Worm (Caenorhabditis elegans): ENCODE data around the gene C27A7.8.
A peak's percentile ranks its signal among the peaks of the same experiment; 100 is the strongest.

The C27A7.8 gene

ce11 chrV:12188830-12189229, 35.9 kb downstream of the C27A7.8 start:
- TF ChIP-seq nfyb-1 (GFP tag; IDR thresholded peaks at IDR 0.05), result no peak
- TF ChIP-seq mes-4 (tag; optimal IDR thresholded peaks at IDR 0.05), result no peak
- TF ChIP-seq ceh-100 (GFP tag; IDR thresholded peaks at IDR 0.05), result no peak
- TF ChIP-seq ccch-3 (GFP tag; optimal IDR thresholded peaks at IDR 0.05), result no peak
- TF ChIP-seq C17E4.6 (GFP tag; IDR thresholded peaks at IDR 0.05), result no peak
- TF ChIP-seq athp-1 (tag; optimal IDR thresholded peaks at IDR 0.05), result no peak
- no peak for TF ChIP-seq lsy-27 (tag; optimal IDR thresholded peaks at IDR 0.05; ENCODE audit: borderline replicate concordance, insufficient read depth)
- no peak for TF ChIP-seq F49E8.2 (tag; optimal IDR thresholded peaks at IDR 0.05; ENCODE audit: insufficient read depth)
- TF ChIP-seq lag-1 (GFP tag; IDR thresholded peaks at IDR 0.05), result no peak

DNA sequence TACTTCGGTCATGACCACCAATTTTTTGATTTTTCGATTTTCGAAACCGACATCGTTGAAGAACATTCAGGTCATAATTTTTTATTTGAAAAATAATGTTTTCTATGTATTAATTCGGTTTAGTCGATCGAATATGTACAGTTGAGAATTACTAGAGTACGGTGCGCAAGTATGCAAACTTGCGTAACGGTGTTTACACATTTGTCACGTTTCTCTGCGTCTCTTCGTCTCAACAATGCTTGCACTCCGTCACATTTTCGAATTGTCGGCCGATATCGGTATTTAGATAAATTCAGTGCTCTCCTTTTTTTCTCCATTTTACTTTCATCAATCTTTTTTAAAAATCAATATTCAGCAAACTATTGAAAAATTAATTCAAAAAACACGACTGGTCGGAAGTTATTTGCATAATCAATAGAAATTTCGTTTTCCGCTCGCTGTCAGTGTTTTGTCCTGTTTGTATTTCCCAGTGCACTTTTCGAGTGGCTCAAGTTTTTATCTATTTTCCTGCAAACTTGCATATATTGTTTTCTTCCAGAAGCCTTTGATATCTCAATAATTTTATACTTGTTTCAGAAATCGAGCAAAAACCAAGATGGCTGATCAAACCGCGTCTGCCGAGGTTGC, 38.1 kb downstream of the C27A7.8 start, which contains the start of gene dpy-30:
TSS of gene dpy-30 (plus strand) at position 577 of the 627 bp plus-strand sequence.
- TF ChIP-seq ama-1 (optimal IDR thresholded peaks at IDR 0.05) (no peak), ama-1 (GFP tag; optimal IDR thresholded peaks at IDR 0.05) (no peak), attf-3 (GFP tag; conservative IDR thresholded peaks at IDR 0.05) (peak; percentile 67), F33H1.4 (GFP tag; IDR thresholded peaks at IDR 0.05) (no peak), madf-8 (GFP tag; conservative IDR thresholded peaks at IDR 0.05) (no peak), F57A8.1 (GFP tag; optimal IDR thresholded peaks at IDR 0.05) (no peak), efl-1 (GFP tag; optimal IDR thresholded peaks at IDR 0.05) (peak; percentile 12), F49E8.2 (tag; optimal IDR thresholded peaks at IDR 0.05; ENCODE audit: insufficient read depth) (peak; percentile 60), bed-1 (GFP tag; IDR thresholded peaks at IDR 0.05) (no peak), hlh-26 (GFP tag; conservative IDR thresholded peaks at IDR 0.05) (no peak), athp-1 (tag; optimal IDR thresholded peaks at IDR 0.05) (no peak), D2030.7 (GFP tag; IDR thresholded peaks at IDR 0.05) (peak; percentile 31; the same call in 1 of the 2 replicates), lin-54 (GFP tag; optimal IDR thresholded peaks at IDR 0.05) (peak; percentile 53), mcd-1 (GFP tag; IDR thresholded peaks at IDR 0.05) (0 out of 2 replicates have a peak, but pooled peaks have one; percentile 18), K11D2.4 (GFP tag; IDR thresholded peaks at IDR 0.05) (no peak), F10E7.11 (tag; optimal IDR thresholded peaks at IDR 0.05) (no peak), ztf-28 (GFP tag; IDR thresholded peaks at IDR 0.05) (no peak), ztf-18 (tag; optimal IDR thresholded peaks at IDR 0.05) (peak; percentile 10), cebp-1 (GFP tag; IDR thresholded peaks at IDR 0.05) (no peak), cebp-1 (tag; optimal IDR thresholded peaks at IDR 0.05) (peak; percentile 4), madf-6 (GFP tag; IDR thresholded peaks at IDR 0.05) (peak; percentile 38; the same call in 1 of the 2 replicates), snpc-3.4 (tag; optimal IDR thresholded peaks at IDR 0.05) (peak; percentile 57), B0035.1 (tag; optimal IDR thresholded peaks at IDR 0.05) (no peak), somi-1 (GFP tag; optimal IDR thresholded peaks at IDR 0.05) (no peak), lsl-1 (GFP tag; optimal IDR thresholded peaks at IDR 0.05) (peak; percentile 62), F22D6.2 (tag; optimal IDR thresholded peaks at IDR 0.05) (no peak), let-607 (tag; optimal IDR thresholded peaks at IDR 0.05) (no peak), hsf-1 (GFP tag; IDR thresholded peaks at IDR 0.05) (no peak), hmg-1.2 (GFP tag; IDR thresholded peaks at IDR 0.05) (peak; percentile 86), pbrm-1 (GFP tag; IDR thresholded peaks at IDR 0.05) (peak; percentile 44; the same call in 1 of the 2 replicates), lir-1 (GFP tag; conservative IDR thresholded peaks at IDR 0.05) (no peak), dox-1 (GFP tag; IDR thresholded peaks at IDR 0.05) (no peak), ztf-26 (tag; optimal IDR thresholded peaks at IDR 0.05) (no peak), snpc-4 (GFP tag; optimal IDR thresholded peaks at IDR 0.05) (no peak), snpc-4 (tag; optimal IDR thresholded peaks at IDR 0.05) (peak in 2 of 4 experiments; percentile 3 to 46), tbp1 (GFP tag; optimal IDR thresholded peaks at IDR 0.05) (peak; percentile 3)
